Worm (Caenorhabditis elegans): Measurements from ENCODE around the gene cht-3.

Gene cht-3

ce11 chrIV:7023858-7024257 is 20.4 kb downstream of the cht-3 start, which contains the start of gene adah-1:
adah-1 (plus strand) TSS chrIV:7024211.
- peak; percentile 37 for TF ChIP-seq fos-1 (tag; optimal IDR thresholded peaks at IDR 0.05)
- peak; percentile 57 for TF ChIP-seq nhr-129 (tag; optimal IDR thresholded peaks at IDR 0.05)
- TF ChIP-seq C34F6.9 (tag; optimal IDR thresholded peaks at IDR 0.05): peak; percentile 4
- no peak for TF ChIP-seq dmd-4 (tag; optimal IDR thresholded peaks at IDR 0.05)

- TF ChIP-seq fos-1 (tag; optimal IDR thresholded peaks at IDR 0.05) (peak; percentile 49), nhr-129 (tag; optimal IDR thresholded peaks at IDR 0.05) (no peak)
Measured at ce11 chrIV:7024829-7025228, 21.4 kb downstream of the cht-3 start.

ce11 chrIV:7025835-7026234 is 22.4 kb downstream of the cht-3 start:
- TF ChIP-seq ztf-4 (tag; optimal IDR thresholded peaks at IDR 0.05): no peak
- TF ChIP-seq ZK546.5 (tag; optimal IDR thresholded peaks at IDR 0.05): no peak
- peak; percentile 91 for TF ChIP-seq fos-1 (tag; optimal IDR thresholded peaks at IDR 0.05)
- TF ChIP-seq dmd-4 (tag; optimal IDR thresholded peaks at IDR 0.05): no peak
- peak; percentile 17 for TF ChIP-seq crh-2 (tag; optimal IDR thresholded peaks at IDR 0.05)
- peak; percentile 7 for TF ChIP-seq sma-9 (GFP tag; optimal IDR thresholded peaks at IDR 0.05)
- no peak for TF ChIP-seq sma-9 (tag; optimal IDR thresholded peaks at IDR 0.05)

- TF ChIP-seq unc-55 (GFP tag; optimal IDR thresholded peaks at IDR 0.05): peak; percentile 31
- TF ChIP-seq nhr-23 (tag; optimal IDR thresholded peaks at IDR 0.05): no peak
Measured at ce11 chrIV:7031019-7031418, 27.6 kb downstream of the cht-3 start.

- no peak for TF ChIP-seq fos-1 (tag; optimal IDR thresholded peaks at IDR 0.05)
- TF ChIP-seq ztf-1 (GFP tag; conservative IDR thresholded peaks at IDR 0.05): no peak
- TF ChIP-seq snpc-4 (tag; optimal IDR thresholded peaks at IDR 0.05): no peak
- TF ChIP-seq unc-39 (tag; optimal IDR thresholded peaks at IDR 0.05): no peak
- no peak for TF ChIP-seq C34F6.9 (tag; optimal IDR thresholded peaks at IDR 0.05)
Measured at ce11 chrIV:7032459-7032858, 29.0 kb downstream of the cht-3 start, which contains the start of gene C06G3.8. C06G3.8 (minus strand) TSS chrIV:7032559.

- TF ChIP-seq sma-3 (GFP tag; optimal IDR thresholded peaks at IDR 0.05): no peak
- TF ChIP-seq nhr-129 (tag; optimal IDR thresholded peaks at IDR 0.05): peak; percentile 3
Measured at ce11 chrIV:7035823-7036222, 32.4 kb downstream of the cht-3 start, which contains the start of gene C06G3.3. C06G3.3 (plus strand) TSS chrIV:7036123.

ce11 chrIV:7036790-7037189 is 33.4 kb downstream of the cht-3 start, which contains the start of gene ufl-1:
ufl-1 (minus strand) TSS chrIV:7036859.
- TF ChIP-seq mbf-1 (tag; optimal IDR thresholded peaks at IDR 0.05): no peak
- TF ChIP-seq ceh-16 (tag; optimal IDR thresholded peaks at IDR 0.05): no peak
- no peak for TF ChIP-seq nhr-25 (tag; optimal IDR thresholded peaks at IDR 0.05)

ce11 chrIV:7039476-7040261 is 36.2 kb downstream of the cht-3 start, which contains the start of the genes cogc-2 and klp-18:
cogc-2 (minus strand) TSS chrIV:7039580.
klp-18 (plus strand) TSS chrIV:7040211.
- TF ChIP-seq sma-9 (GFP tag; optimal IDR thresholded peaks at IDR 0.05): peak; percentile 80
- TF ChIP-seq sma-9 (tag; optimal IDR thresholded peaks at IDR 0.05): no peak
- peak; percentile 45 for TF ChIP-seq blmp-1 (tag; optimal IDR thresholded peaks at IDR 0.05; ENCODE audit: insufficient read depth)
- no peak for TF ChIP-seq dmd-4 (tag; optimal IDR thresholded peaks at IDR 0.05)
- peak; percentile 61 for TF ChIP-seq snpc-4 (tag; optimal IDR thresholded peaks at IDR 0.05)
- peak; percentile 82 for TF ChIP-seq lin-13 (GFP tag; optimal IDR thresholded peaks at IDR 0.05)
- peak; percentile 62 for TF ChIP-seq fos-1 (tag; optimal IDR thresholded peaks at IDR 0.05)
- TF ChIP-seq Y55F3AM.14 (GFP tag; optimal IDR thresholded peaks at IDR 0.05): no peak
- TF ChIP-seq lin-11 (tag; optimal IDR thresholded peaks at IDR 0.05): peak; percentile 90
- no peak for TF ChIP-seq nhr-11 (tag; optimal IDR thresholded peaks at IDR 0.05)
- no peak for TF ChIP-seq mdl-1 (tag; optimal IDR thresholded peaks at IDR 0.05)
- TF ChIP-seq ama-1 (optimal IDR thresholded peaks at IDR 0.05): peak; percentile 35
- no peak for TF ChIP-seq nhr-77 (tag; optimal IDR thresholded peaks at IDR 0.05)
- no peak for TF ChIP-seq ZK546.5 (tag; optimal IDR thresholded peaks at IDR 0.05)
- no peak for TF ChIP-seq alr-1 (tag; optimal IDR thresholded peaks at IDR 0.05)
- TF ChIP-seq ztf-11 (tag; optimal IDR thresholded peaks at IDR 0.05): no peak
- peak; percentile 43 for TF ChIP-seq ceh-16 (tag; optimal IDR thresholded peaks at IDR 0.05)
- peak; percentile 48 for TF ChIP-seq egl-27 (tag; optimal IDR thresholded peaks at IDR 0.05)
- TF ChIP-seq gmeb-1 (tag; optimal IDR thresholded peaks at IDR 0.05): peak; percentile 96
- no peak for TF ChIP-seq ztf-4 (tag; optimal IDR thresholded peaks at IDR 0.05)
- no peak for TF ChIP-seq lin-39 (tag; optimal IDR thresholded peaks at IDR 0.05)
- TF ChIP-seq zag-1 (tag; optimal IDR thresholded peaks at IDR 0.05): peak; percentile 23
- no peak for TF ChIP-seq elt-3 (tag; optimal IDR thresholded peaks at IDR 0.05)
- TF ChIP-seq crh-2 (tag; optimal IDR thresholded peaks at IDR 0.05): peak; percentile 88
- no peak for TF ChIP-seq unc-39 (tag; optimal IDR thresholded peaks at IDR 0.05)
- no peak for TF ChIP-seq aly-2 (tag; optimal IDR thresholded peaks at IDR 0.05)
- peak; percentile 72 for TF ChIP-seq nhr-21 (tag; optimal IDR thresholded peaks at IDR 0.05)
- TF ChIP-seq R02D3.7 (tag; optimal IDR thresholded peaks at IDR 0.05): peak; percentile 18
